Fruit fly (Drosophila melanogaster): ENCODE results near the gene CG4572.

The CG4572 gene

DNA sequence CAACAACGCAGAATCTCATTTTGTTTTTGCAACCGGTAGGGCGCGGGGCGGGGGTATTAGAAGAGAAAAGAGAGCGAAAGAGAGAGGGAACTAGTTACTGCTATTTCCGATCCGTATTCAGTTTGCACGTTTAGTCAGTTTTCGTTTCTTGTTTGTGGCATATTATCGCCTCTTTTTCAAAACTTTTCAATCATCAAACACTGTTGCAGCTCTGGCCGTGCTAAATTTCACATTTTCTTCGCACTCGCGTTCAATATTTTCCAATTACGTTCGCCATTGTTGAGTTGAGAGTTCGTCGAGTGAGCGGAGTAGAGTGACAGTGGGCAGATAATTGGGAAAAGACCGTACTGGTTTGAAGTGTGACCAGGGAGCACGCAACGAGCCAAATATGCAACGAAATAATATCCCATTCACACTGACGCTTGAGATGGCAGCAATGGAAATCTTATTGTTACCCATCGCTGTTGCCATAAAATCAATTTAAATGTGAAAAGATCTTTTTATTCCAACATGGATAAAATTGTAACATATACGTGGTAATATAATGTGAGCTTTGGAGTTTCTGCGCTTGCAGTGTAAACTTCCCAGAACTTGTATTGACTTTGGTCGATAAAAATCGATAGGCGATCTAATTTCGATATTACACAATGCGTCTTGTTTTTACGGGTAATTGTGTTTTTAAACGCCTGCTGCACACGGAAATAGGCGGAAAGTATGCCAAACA lies 3.0 kb downstream of the CG4572 start, which contains the start of the genes Ire1 and Mrm2 (continued):
- TF ChIP-seq lov (optimal IDR thresholded peaks at IDR 0.05), result no peak
- TF ChIP-seq lov (GFP tag; IDR thresholded peaks at IDR 0.05), result peak; percentile 74; the same call in 1 of the 3 replicates
- no peak for TF ChIP-seq bigmax (GFP tag; optimal IDR thresholded peaks at IDR 0.05)
- TF ChIP-seq CrebB (tag; optimal IDR thresholded peaks at IDR 0.05), result peak; percentile 55
- TF ChIP-seq CG8388 (GFP tag; optimal IDR thresholded peaks at IDR 0.05), result peak; percentile 69
- peak; percentile 94 for TF ChIP-seq CG1603 (tag; optimal IDR thresholded peaks at IDR 0.05)
- TF ChIP-seq exex (tag; optimal IDR thresholded peaks at IDR 0.05), result peak; percentile 46
- TF ChIP-seq Hey (tag; optimal IDR thresholded peaks at IDR 0.05), result no peak
- no peak for TF ChIP-seq Asciz (GFP tag; optimal IDR thresholded peaks at IDR 0.05)
- TF ChIP-seq lmd (GFP tag; IDR thresholded peaks at IDR 0.05), result peak; percentile 85
- peak; percentile 80 for TF ChIP-seq bcd (GFP tag; optimal IDR thresholded peaks at IDR 0.05)
- no peak for TF ChIP-seq CG7987 (GFP tag; optimal IDR thresholded peaks at IDR 0.05)
- TF ChIP-seq CG12236 (GFP tag; optimal IDR thresholded peaks at IDR 0.05), result peak; percentile 71
- TF ChIP-seq gcm2 (GFP tag; optimal IDR thresholded peaks at IDR 0.05), result peak; percentile 78
- TF ChIP-seq bsh (GFP tag; optimal IDR thresholded peaks at IDR 0.05), result peak; percentile 20 to 78
- peak; percentile 62 for TF ChIP-seq btn (GFP tag; optimal IDR thresholded peaks at IDR 0.05)
- peak; percentile 48 for TF ChIP-seq nerfin-2 (GFP tag; IDR thresholded peaks at IDR 0.05; ENCODE audit: partially characterized antibody)
- TF ChIP-seq CG15514 (GFP tag; optimal IDR thresholded peaks at IDR 0.05), result peak; percentile 88
- TF ChIP-seq Ets97D (GFP tag; optimal IDR thresholded peaks at IDR 0.05), result peak; percentile 91
- TF ChIP-seq ATbp (GFP tag; optimal IDR thresholded peaks at IDR 0.05), result peak; percentile 12
- peak; percentile 49; the same call in 1 of the 2 replicates for TF ChIP-seq wdn (GFP tag; IDR thresholded peaks at IDR 0.05)
- peak; percentile 54 for TF ChIP-seq nom (GFP tag; optimal IDR thresholded peaks at IDR 0.05)
- no peak for TF ChIP-seq trh (GFP tag; optimal IDR thresholded peaks at IDR 0.05)
- TF ChIP-seq Dad (GFP tag; optimal IDR thresholded peaks at IDR 0.05), result peak; percentile 68
- TF ChIP-seq CG30020 (tag; optimal IDR thresholded peaks at IDR 0.05), result peak; percentile 97
- peak; percentile 91 for TF ChIP-seq CG3847 (GFP tag; IDR thresholded peaks at IDR 0.05)
- TF ChIP-seq MTF-1 (GFP tag; optimal IDR thresholded peaks at IDR 0.05; ENCODE audit: borderline replicate concordance), result no peak
- peak; percentile 91 for TF ChIP-seq CG1024 (GFP tag; IDR thresholded peaks at IDR 0.05)
- peak; percentile 54 for TF ChIP-seq Sry-β (GFP tag; optimal IDR thresholded peaks at IDR 0.05)
- TF ChIP-seq CG1832 (GFP tag; optimal IDR thresholded peaks at IDR 0.05), result no peak
- TF ChIP-seq nmo (GFP tag; optimal IDR thresholded peaks at IDR 0.05), result peak; percentile 92
- TF ChIP-seq CG4730 (GFP tag; IDR thresholded peaks at IDR 0.05), result peak; percentile 60
- TF ChIP-seq vfl (GFP tag; optimal IDR thresholded peaks at IDR 0.05), result peak; percentile 85
- peak; percentile 62 for TF ChIP-seq CG18476 (GFP tag; optimal IDR thresholded peaks at IDR 0.05)
- peak; percentile 80 for TF ChIP-seq CG14441 (GFP tag; IDR thresholded peaks at IDR 0.05)
- peak; percentile 57; the same call in 1 of the 2 replicates for TF ChIP-seq chm (GFP tag; IDR thresholded peaks at IDR 0.05)
- TF ChIP-seq CG11696 (GFP tag; IDR thresholded peaks at IDR 0.05), result peak; percentile 63; the same call in 1 of the 2 replicates
- TF ChIP-seq ci (GFP tag; IDR thresholded peaks at IDR 0.05), result no peak
- TF ChIP-seq CG30431 (GFP tag; optimal IDR thresholded peaks at IDR 0.05), result peak; percentile 73
- peak; percentile 24; the same call in 1 of the 2 replicates for TF ChIP-seq cas (GFP tag; IDR thresholded peaks at IDR 0.05)
- peak; percentile 98 for TF ChIP-seq Med (GFP tag)
- TF ChIP-seq corto (GFP tag; optimal IDR thresholded peaks at IDR 0.05), result no peak
- TF ChIP-seq otp (GFP tag; IDR thresholded peaks at IDR 0.05), result 0 out of 3 replicates have a peak, but pooled peaks have one; percentile 36
- peak; percentile 61 for TF ChIP-seq Bgb (GFP tag; IDR thresholded peaks at IDR 0.05; ENCODE audit: partially characterized antibody)
- peak; percentile 63 for TF ChIP-seq CG10959 (GFP tag; IDR thresholded peaks at IDR 0.05)
- TF ChIP-seq Six4 (GFP tag; optimal IDR thresholded peaks at IDR 0.05), result peak; percentile 56
- TF ChIP-seq CG17385 (GFP tag; optimal IDR thresholded peaks at IDR 0.05), result peak; percentile 43
- peak; percentile 70 for TF ChIP-seq CG4854 (GFP tag; optimal IDR thresholded peaks at IDR 0.05)
- peak; percentile 64 for TF ChIP-seq CG12104 (GFP tag; optimal IDR thresholded peaks at IDR 0.05)
